Fruit fly (Drosophila melanogaster) whole organism: ENCODE measurements around the gene Ret.

Experiments
- pan ChIP-seq: fragments of >200 bp; optimal IDR thresholded peaks from 2 replicates; lab custom pipeline; 2017
- psq ChIP-seq: fragments of >200 bp; optimal IDR thresholded peaks from 2 replicates; lab custom pipeline; 2017

- TF ChIP-seq psq (lab: Kevin White, UChicago) (no peak), pan (no peak)
These were observed 38.1 kb upstream of the Ret start, which contains the start of gene CG31626 for dm6 chr2L:21236633-21237032.
